Worm (Caenorhabditis elegans) whole organism, L4 larva: ENCODE measurements around the gene npp-15.

ENCODE experiments used
- D1046.2 ChIP-seq: fragments of 200-800 bp; sonication (Bioruptor generic); IDR thresholded peaks from 2 replicates; pipeline ENCODE4 v1.3.6; 2022; ENCODE audit warnings: missing genetic modification characterization, missing compliant biosample characterization
- F37D6.2 ChIP-seq: sonication (generic microtip); optimal IDR thresholded peaks from 2 replicates; lab custom pipeline; 2016; ENCODE audit warnings: mild to moderate bottlenecking, missing genetic modification characterization, missing compliant biosample characterization
- F49E8.2 ChIP-seq: sonication (generic microtip); optimal IDR thresholded peaks from 2 replicates; lab custom pipeline; 2016; ENCODE audit warnings: missing compliant biosample characterization, mild to moderate bottlenecking, missing genetic modification characterization, borderline replicate concordance
- T26A8.4 ChIP-seq: fragments of 200-800 bp; sonication (Bioruptor generic); IDR thresholded peaks from 2 replicates; pipeline ENCODE4 v1.3.6; 2022; ENCODE audit warnings: missing genetic modification characterization, missing compliant biosample characterization
- Y5F2A.4 ChIP-seq: fragments of 200-800 bp; sonication (Bioruptor generic); optimal IDR thresholded peaks from 2 replicates; lab custom pipeline; 2018; ENCODE audit warnings: mild to moderate bottlenecking, missing genetic modification characterization, missing compliant biosample characterization
- aha-1 ChIP-seq: fragments of 150-350 bp; peaks from one replicate; lab custom pipeline; 2014; ENCODE audit warnings: missing biosample characterization, missing genetic modification characterization
- aly-2 ChIP-seq: sonication (generic microtip); optimal IDR thresholded peaks from 2 replicates; lab custom pipeline; 2018; ENCODE audit warnings: missing biosample characterization, missing genetic modification characterization
- ces-1 ChIP-seq: fragments of 150-350 bp; sonication (generic microtip); optimal IDR thresholded peaks from 4 replicates; lab custom pipeline; 2014; ENCODE audit warnings: missing biosample characterization, missing genetic modification reagents, missing genetic modification characterization
- ctbp-1 ChIP-seq: fragments of 200-800 bp; sonication (Bioruptor generic); IDR thresholded peaks from 2 replicates; pipeline ENCODE4 v1.3.6; 2022; ENCODE audit warnings: missing genetic modification reagents, missing genetic modification characterization, missing compliant biosample characterization
- daf-12 ChIP-seq: fragments of 150-350 bp; optimal IDR thresholded peaks from 2 replicates; lab custom pipeline; 2014; ENCODE audit warnings: missing biosample characterization, missing genetic modification reagents, missing genetic modification characterization
- dmd-8 ChIP-seq: fragments of 200-800 bp; sonication (Bioruptor generic); IDR thresholded peaks from 2 replicates; pipeline ENCODE4 v1.3.6; 2022; ENCODE audit warnings: missing genetic modification characterization, missing compliant biosample characterization
- dmd-9 ChIP-seq: fragments of 200-800 bp; sonication (Bioruptor generic); IDR thresholded peaks from 2 replicates; pipeline ENCODE4 v1.3.6; 2022; ENCODE audit warnings: missing genetic modification reagents, missing genetic modification characterization, missing compliant biosample characterization
- egl-43 ChIP-seq: fragments of 200-800 bp; sonication (Bioruptor generic); IDR thresholded peaks from 2 replicates; pipeline ENCODE4 v1.3.6; 2022; ENCODE audit warnings: missing genetic modification reagents, missing genetic modification characterization, missing compliant biosample characterization
- gei-8 ChIP-seq: fragments of 200-800 bp; sonication (Bioruptor generic); optimal IDR thresholded peaks from 2 replicates; lab custom pipeline; 2018; ENCODE audit warnings: mild to moderate bottlenecking, missing genetic modification characterization, missing compliant biosample characterization
- hlh-11 ChIP-seq: fragments of 200-800 bp; sonication (Bioruptor generic); optimal IDR thresholded peaks from 2 replicates; lab custom pipeline; 2018; ENCODE audit warnings: mild to moderate bottlenecking, missing genetic modification characterization, missing compliant biosample characterization
- lim-7 ChIP-seq: fragments of 200-800 bp; sonication (Bioruptor generic); IDR thresholded peaks from 2 replicates; pipeline ENCODE4 v1.3.6; 2022; ENCODE audit warnings: missing genetic modification characterization, missing compliant biosample characterization
- lin-15B ChIP-seq: fragments of 150-350 bp; sonication (generic microtip); optimal IDR thresholded peaks from 3 replicates; lab custom pipeline; 2014; ENCODE audit warnings: missing biosample characterization, missing genetic modification characterization
- lir-3 ChIP-seq: sonication (generic microtip); optimal IDR thresholded peaks from 2 replicates; lab custom pipeline; 2016; ENCODE audit warnings: mild to moderate bottlenecking, missing genetic modification characterization, missing compliant biosample characterization
- mxl-3 ChIP-seq: fragments of 200-800 bp; sonication (Bioruptor generic); optimal IDR thresholded peaks from 2 replicates; lab custom pipeline; 2018; ENCODE audit warnings: mild to moderate bottlenecking, missing genetic modification characterization, missing compliant biosample characterization
- nhr-102 ChIP-seq: sonication (generic microtip); optimal IDR thresholded peaks from 2 replicates; lab custom pipeline; 2016; ENCODE audit warnings: mild to moderate bottlenecking, missing genetic modification characterization, moderate library complexity, missing compliant biosample characterization
- nhr-11 ChIP-seq: fragments of 150-350 bp; optimal IDR thresholded peaks from 2 replicates; lab custom pipeline; 2014; ENCODE audit warnings: missing biosample characterization, missing genetic modification characterization
- nhr-76 ChIP-seq: fragments of 150-350 bp; optimal IDR thresholded peaks from 2 replicates; lab custom pipeline; 2014; ENCODE audit warnings: missing biosample characterization, missing genetic modification characterization
- php-3 ChIP-seq: fragments of 200-800 bp; sonication (Bioruptor generic); IDR thresholded peaks from 2 replicates; pipeline ENCODE4 v1.3.6; 2022; ENCODE audit warnings: missing genetic modification reagents, missing genetic modification characterization, missing compliant biosample characterization
- set-16 ChIP-seq: fragments of 200-800 bp; sonication (Bioruptor generic); IDR thresholded peaks from 2 replicates; pipeline ENCODE4 v1.3.6; 2022; ENCODE audit warnings: missing genetic modification reagents, missing genetic modification characterization, missing compliant biosample characterization
- skn-1 ChIP-seq: fragments of 150-350 bp; optimal IDR thresholded peaks from 2 replicates; lab custom pipeline; 2014; ENCODE audit warnings: missing biosample characterization, missing genetic modification characterization
- snpc-1.2 ChIP-seq: fragments of 200-800 bp; sonication (Bioruptor generic); IDR thresholded peaks from 2 replicates; pipeline ENCODE4 v1.3.6; 2022; ENCODE audit warnings: missing genetic modification reagents, missing genetic modification characterization, missing compliant biosample characterization
- snpc-4 ChIP-seq: fragments of 150-350 bp; optimal IDR thresholded peaks from 2 replicates; lab custom pipeline; 2014; ENCODE audit warnings: missing biosample characterization, missing genetic modification characterization
- tag-97 ChIP-seq: fragments of 200-800 bp; sonication (Bioruptor generic); IDR thresholded peaks from 2 replicates; pipeline ENCODE4 v1.3.6; 2022; ENCODE audit warnings: missing genetic modification characterization, missing compliant biosample characterization
- vab-7 ChIP-seq: fragments of 200-800 bp; sonication (Bioruptor generic); IDR thresholded peaks from 2 replicates; pipeline ENCODE4 v1.3.6; 2022; ENCODE audit warnings: missing genetic modification reagents, missing genetic modification characterization, missing compliant biosample characterization
- zfp-3 ChIP-seq: fragments of 200-800 bp; sonication (Bioruptor generic); conservative IDR thresholded peaks from 2 replicates; pipeline ENCODE4 v1.3.6; 2022; ENCODE audit warnings: missing genetic modification reagents, missing genetic modification characterization, missing compliant biosample characterization
- zip-11 ChIP-seq: fragments of 200-800 bp; sonication (Bioruptor generic); IDR thresholded peaks from 2 replicates; pipeline ENCODE4 v1.3.6; 2022; ENCODE audit warnings: missing genetic modification characterization, missing compliant biosample characterization

The npp-15 gene

DNA sequence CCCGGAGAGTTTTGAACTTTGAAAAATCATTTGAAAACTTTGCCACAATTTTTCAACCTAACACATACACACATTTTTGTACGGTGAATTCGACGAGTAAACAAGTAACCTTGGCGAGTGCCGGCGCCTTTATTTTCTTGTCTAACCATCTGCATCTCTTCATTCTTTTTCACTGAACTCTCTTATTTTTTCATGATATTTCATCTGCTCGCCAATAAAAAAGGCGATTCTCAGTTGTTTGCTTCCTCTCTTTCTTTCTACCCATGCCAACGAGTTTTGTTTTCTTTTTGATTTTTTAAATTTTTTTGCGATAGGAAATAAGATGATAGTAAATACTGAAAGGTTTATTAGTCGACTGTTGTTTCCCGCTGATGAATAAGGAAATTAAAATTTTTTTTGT is 49.9 kb downstream of the npp-15 start (continued):
- TF ChIP-seq php-3 (GFP tag; lab: Robert Waterston, UW) (peak; percentile 51; the same call in 1 of the 2 replicates), aha-1 (tag; lab: Kevin White, UChicago) (peak; percentile 67), hlh-11 (peak; percentile 75), ces-1 (GFP tag; lab: Kevin White, UChicago) (no peak)

DNA sequence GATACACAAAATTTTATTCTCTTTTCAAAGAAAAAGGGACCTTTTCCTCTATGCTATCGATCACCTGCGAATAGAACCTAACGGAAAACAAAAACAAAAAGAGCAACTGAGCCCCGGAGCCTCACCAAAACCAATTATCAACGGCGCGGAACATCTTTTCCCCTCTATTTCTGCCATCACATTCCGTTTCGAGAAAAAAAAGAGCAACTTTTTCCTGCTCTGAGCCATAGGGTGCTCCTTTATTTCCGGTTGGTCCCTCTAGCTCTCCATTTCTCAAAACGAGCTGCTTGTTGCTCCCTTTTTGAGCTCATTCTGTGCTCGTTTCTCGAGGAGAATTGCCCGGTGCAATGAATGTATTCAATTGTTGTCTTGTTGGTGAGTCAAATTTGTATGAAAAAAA is 50.8 kb downstream of the npp-15 start, which contains the start of gene clp-1:
Gene clp-1 (plus strand): TSS at position 301 of the 400 bp plus-strand sequence.
- no peak for TF ChIP-seq zip-11
- 0 out of 2 replicates have a peak, but pooled peaks have one; percentile 16 for TF ChIP-seq egl-43 (GFP tag; lab: Robert Waterston, UW)

DNA sequence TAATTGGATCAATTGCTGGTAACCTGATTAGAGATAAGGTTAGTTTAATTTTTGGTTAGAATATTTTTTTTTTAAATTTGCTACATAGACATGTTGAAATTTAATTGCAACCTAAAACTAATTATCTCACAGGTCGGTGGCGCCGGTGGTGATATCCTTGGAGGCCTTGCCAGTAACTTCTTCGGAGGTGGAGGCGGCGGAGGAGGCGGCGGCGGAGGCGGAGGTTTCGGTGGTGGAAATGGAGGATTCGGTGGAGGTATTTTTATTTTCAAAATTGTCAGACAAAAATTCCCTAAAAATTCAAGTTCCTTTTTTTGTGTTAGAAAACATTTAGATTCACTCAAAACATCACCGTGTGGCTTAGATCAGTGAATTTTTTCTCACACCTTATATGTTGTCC is 52.4 kb downstream of the npp-15 start:
- TF ChIP-seq T26A8.4 (GFP tag; lab: Robert Waterston, UW): no peak
- TF ChIP-seq set-16 (GFP tag; lab: Robert Waterston, UW): peak; percentile 66
- TF ChIP-seq skn-1: no peak

- no peak for TF ChIP-seq tag-97 (GFP tag; lab: Robert Waterston, UW)
- TF ChIP-seq dmd-8: no peak
- no peak for TF ChIP-seq Y5F2A.4 (GFP tag; lab: Kevin White, UChicago)
- TF ChIP-seq ctbp-1 (GFP tag; lab: Robert Waterston, UW): no peak
- no peak for TF ChIP-seq nhr-11 (tag; lab: Kevin White, UChicago)
- TF ChIP-seq ces-1 (GFP tag; lab: Kevin White, UChicago): no peak
- TF ChIP-seq lim-7 (GFP tag; lab: Robert Waterston, UW): no peak
- peak; percentile 64 for TF ChIP-seq set-16 (GFP tag; lab: Robert Waterston, UW)
- no peak for TF ChIP-seq daf-12 (tag; lab: Kevin White, UChicago)
- TF ChIP-seq D1046.2 (GFP tag; lab: Robert Waterston, UW): peak; percentile 57; the same call in 1 of the 2 replicates
- TF ChIP-seq F49E8.2 (tag; lab: Kevin White, UChicago): no peak
- no peak for TF ChIP-seq lir-3 (tag; lab: Kevin White, UChicago)
- TF ChIP-seq dmd-9 (GFP tag; lab: Robert Waterston, UW): no peak
- TF ChIP-seq nhr-102 (tag; lab: Kevin White, UChicago): no peak
- TF ChIP-seq gei-8 (GFP tag; lab: Kevin White, UChicago): no peak
- no peak for TF ChIP-seq vab-7 (GFP tag; lab: Robert Waterston, UW)
- peak; percentile 11 for TF ChIP-seq aha-1 (tag; lab: Kevin White, UChicago)
- TF ChIP-seq nhr-76: no peak
- no peak for TF ChIP-seq skn-1
- no peak for TF ChIP-seq aly-2 (tag; lab: Kevin White, UChicago)
- TF ChIP-seq snpc-4 (tag; lab: Kevin White, UChicago): no peak
- TF ChIP-seq snpc-1.2: 0 out of 2 replicates have a peak, but pooled peaks have one; percentile 8
- no peak for TF ChIP-seq F37D6.2 (tag; lab: Kevin White, UChicago)
- TF ChIP-seq zfp-3 (GFP tag; lab: Robert Waterston, UW): no peak
- TF ChIP-seq mxl-3: no peak
- TF ChIP-seq hlh-11: no peak
- TF ChIP-seq lin-15B (tag; lab: Kevin White, UChicago): no peak
- TF ChIP-seq, all 104 proteins: peak for 4
These were observed 53.1 kb downstream of the npp-15 start for ce11 chrIII:7981938-7982337.
